Worm (Caenorhabditis elegans) whole organism, young adult: ENCODE data around the gene cest-1.1.

Experiments used
- D2030.7 ChIP-seq: fragments of 200-800 bp; sonication (Bioruptor generic); IDR thresholded peaks from 2 replicates; pipeline ENCODE4 v1.3.6; 2022; ENCODE audit warnings: missing genetic modification reagents, missing genetic modification characterization, missing compliant biosample characterization
- egrh-3 ChIP-seq: fragments of 200-800 bp; sonication (Bioruptor generic); IDR thresholded peaks from 2 replicates; pipeline ENCODE4 v1.3.6; 2022; ENCODE audit warnings: missing genetic modification reagents, missing genetic modification characterization, missing compliant biosample characterization
- madf-8 ChIP-seq: fragments of 200-800 bp; sonication (Bioruptor generic); conservative IDR thresholded peaks from 2 replicates; pipeline ENCODE4 v1.3.6; 2022; ENCODE audit warnings: missing genetic modification reagents, missing genetic modification characterization, missing compliant biosample characterization

ce11 chrV:14187104-14187503 lies 20.6 kb upstream of the cest-1.1 start:
- TF ChIP-seq D2030.7 (GFP tag; lab: Robert Waterston, UW) (no peak), egrh-3 (GFP tag; lab: Robert Waterston, UW) (no peak), madf-8 (GFP tag; lab: Robert Waterston, UW) (no peak)
